Worm (Caenorhabditis elegans) whole organism, L2 larva: ENCODE data around the gene inx-6.

Experiments used
- C34F6.9 ChIP-seq: fragments of 150-350 bp; optimal IDR thresholded peaks from 2 replicates; lab custom pipeline; 2014; ENCODE audit warnings: missing biosample characterization, missing genetic modification characterization
- F13H6.1 ChIP-seq: sonication (generic microtip); optimal IDR thresholded peaks from 2 replicates; lab custom pipeline; 2016; ENCODE audit warnings: missing genetic modification characterization, missing compliant biosample characterization
- R02D3.7 ChIP-seq: fragments of 150-350 bp; optimal IDR thresholded peaks from 2 replicates; lab custom pipeline; 2014; ENCODE audit warnings: missing biosample characterization, missing genetic modification characterization
- ZK546.5 ChIP-seq: sonication (generic microtip); optimal IDR thresholded peaks from 2 replicates; lab custom pipeline; 2017; ENCODE audit warnings: missing biosample characterization, missing genetic modification characterization
- alr-1 ChIP-seq: fragments of 150-350 bp; optimal IDR thresholded peaks from 2 replicates; lab custom pipeline; 2014; ENCODE audit warnings: missing biosample characterization, missing genetic modification characterization
- aly-2 ChIP-seq: fragments of 150-350 bp; optimal IDR thresholded peaks from 2 replicates; lab custom pipeline; 2014; ENCODE audit warnings: missing biosample characterization, missing genetic modification characterization
- ama-1 ChIP-seq: fragments of 150-350 bp; optimal IDR thresholded peaks from 2 replicates; lab custom pipeline; 2018; ENCODE audit warnings: inconsistent platforms
- blmp-1 ChIP-seq: sonication (generic microtip); optimal IDR thresholded peaks from 2 replicates; lab custom pipeline; 2017; ENCODE audit warnings: missing genetic modification characterization, mild to moderate bottlenecking, missing compliant biosample characterization, antibody characterized with exemption, moderate library complexity; ENCODE audit not compliant: insufficient read depth
- ceh-82 ChIP-seq: fragments of 150-350 bp; optimal IDR thresholded peaks from 2 replicates; lab custom pipeline; 2014; ENCODE audit warnings: missing biosample characterization, missing genetic modification characterization
- dmd-4 ChIP-seq: sonication (generic microtip); optimal IDR thresholded peaks from 2 replicates; lab custom pipeline; 2017; ENCODE audit warnings: missing biosample characterization, missing genetic modification characterization
- egl-27 ChIP-seq: sonication (generic microtip); optimal IDR thresholded peaks from 3 replicates; lab custom pipeline; 2017; ENCODE audit warnings: missing biosample characterization, missing genetic modification reagents, missing genetic modification characterization
- elt-1 ChIP-seq: fragments of 150-350 bp; optimal IDR thresholded peaks from 2 replicates; lab custom pipeline; 2014; ENCODE audit warnings: missing biosample characterization, missing genetic modification characterization
- elt-3 ChIP-seq: sonication (generic microtip); optimal IDR thresholded peaks from 2 replicates; lab custom pipeline; 2017; ENCODE audit warnings: missing biosample characterization, missing genetic modification characterization
- fos-1 ChIP-seq: fragments of 150-350 bp; optimal IDR thresholded peaks from 2 replicates; lab custom pipeline; 2014; ENCODE audit warnings: missing biosample characterization, missing genetic modification characterization
- gmeb-1 ChIP-seq: fragments of 150-350 bp; optimal IDR thresholded peaks from 2 replicates; lab custom pipeline; 2014; ENCODE audit warnings: missing biosample characterization, missing genetic modification characterization
- lin-13 ChIP-seq: fragments of 150-350 bp; optimal IDR thresholded peaks from 2 replicates; lab custom pipeline; 2014; ENCODE audit warnings: missing biosample characterization, missing genetic modification reagents, missing genetic modification characterization
- lin-39 ChIP-seq: fragments of 150-350 bp; optimal IDR thresholded peaks from 2 replicates; lab custom pipeline; 2014; ENCODE audit warnings: missing biosample characterization, missing genetic modification reagents, missing genetic modification characterization
- mab-5 ChIP-seq: fragments of 150-350 bp; optimal IDR thresholded peaks from 2 replicates; lab custom pipeline; 2014; ENCODE audit warnings: missing biosample characterization, missing genetic modification characterization
- mdl-1 ChIP-seq, 2 experiments: fragments of 150-350 bp in 1 of 2; sonication (generic microtip) in 1 of 2; optimal IDR thresholded peaks; 2 replicates each; lab custom pipeline; 2017; ENCODE audit warnings: missing biosample characterization in 2 of 2, missing genetic modification characterization in 2 of 2
- nhr-10 ChIP-seq: sonication (generic microtip); optimal IDR thresholded peaks from 2 replicates; lab custom pipeline; 2017; ENCODE audit warnings: missing biosample characterization, missing genetic modification characterization
- nhr-11 ChIP-seq: fragments of 150-350 bp; optimal IDR thresholded peaks from 2 replicates; lab custom pipeline; 2014; ENCODE audit warnings: missing biosample characterization, missing genetic modification characterization
- nhr-12 ChIP-seq: fragments of 150-350 bp; optimal IDR thresholded peaks from 2 replicates; lab custom pipeline; 2014; ENCODE audit warnings: missing biosample characterization, missing genetic modification characterization
- nhr-237 ChIP-seq: fragments of 150-350 bp; optimal IDR thresholded peaks from 2 replicates; lab custom pipeline; 2014; ENCODE audit warnings: missing biosample characterization, missing genetic modification characterization
- nhr-25 ChIP-seq: fragments of 150-350 bp; sonication (generic microtip); optimal IDR thresholded peaks from 3 replicates; lab custom pipeline; 2014; ENCODE audit warnings: missing biosample characterization, missing genetic modification characterization
- nhr-6 ChIP-seq: fragments of 150-350 bp; optimal IDR thresholded peaks from 2 replicates; lab custom pipeline; 2014; ENCODE audit warnings: missing biosample characterization, missing genetic modification characterization
- peb-1 ChIP-seq: fragments of 150-350 bp; optimal IDR thresholded peaks from 2 replicates; lab custom pipeline; 2014; ENCODE audit warnings: missing biosample characterization, missing genetic modification characterization
- skn-1 ChIP-seq: sonication (generic microtip); optimal IDR thresholded peaks from 2 replicates; lab custom pipeline; 2017; ENCODE audit warnings: missing biosample characterization, missing genetic modification characterization
- sma-3 ChIP-seq: sonication (generic microtip); optimal IDR thresholded peaks from 2 replicates; lab custom pipeline; 2016; ENCODE audit warnings: missing genetic modification reagents, missing genetic modification characterization, missing compliant biosample characterization
- sma-9 ChIP-seq, 2 experiments: fragments of 150-350 bp in 1 of 2; sonication (generic microtip) in 1 of 2; optimal IDR thresholded peaks; 2 replicates each; lab custom pipeline; 2014 to 2016; ENCODE audit warnings: missing genetic modification characterization in 2 of 2, mild to moderate bottlenecking in 1 of 2, missing biosample characterization in 1 of 2, missing compliant biosample characterization in 1 of 2, missing genetic modification reagents in 1 of 2, moderate library complexity in 1 of 2
- unc-39 ChIP-seq: fragments of 150-350 bp; optimal IDR thresholded peaks from 2 replicates; lab custom pipeline; 2014; ENCODE audit warnings: missing biosample characterization, missing genetic modification characterization
- unc-55 ChIP-seq: fragments of 150-350 bp; sonication (generic microtip); optimal IDR thresholded peaks from 3 replicates; lab custom pipeline; 2014; ENCODE audit warnings: missing biosample characterization, missing genetic modification reagents, missing genetic modification characterization
- unc-62 ChIP-seq: fragments of 150-350 bp; optimal IDR thresholded peaks from 2 replicates; lab custom pipeline; 2014; ENCODE audit warnings: missing biosample characterization, missing genetic modification reagents, missing genetic modification characterization
- zag-1 ChIP-seq: fragments of 150-350 bp; optimal IDR thresholded peaks from 2 replicates; lab custom pipeline; 2014; ENCODE audit warnings: missing biosample characterization, missing genetic modification characterization
- ztf-1 ChIP-seq: fragments of 200-800 bp; sonication (Bioruptor generic); conservative IDR thresholded peaks from 2 replicates; pipeline ENCODE4 v1.3.6; 2022; ENCODE audit warnings: missing genetic modification characterization, missing compliant biosample characterization
- ztf-4 ChIP-seq: fragments of 150-350 bp; optimal IDR thresholded peaks from 2 replicates; lab custom pipeline; 2014; ENCODE audit warnings: missing biosample characterization, missing genetic modification characterization

The inx-6 gene

DNA sequence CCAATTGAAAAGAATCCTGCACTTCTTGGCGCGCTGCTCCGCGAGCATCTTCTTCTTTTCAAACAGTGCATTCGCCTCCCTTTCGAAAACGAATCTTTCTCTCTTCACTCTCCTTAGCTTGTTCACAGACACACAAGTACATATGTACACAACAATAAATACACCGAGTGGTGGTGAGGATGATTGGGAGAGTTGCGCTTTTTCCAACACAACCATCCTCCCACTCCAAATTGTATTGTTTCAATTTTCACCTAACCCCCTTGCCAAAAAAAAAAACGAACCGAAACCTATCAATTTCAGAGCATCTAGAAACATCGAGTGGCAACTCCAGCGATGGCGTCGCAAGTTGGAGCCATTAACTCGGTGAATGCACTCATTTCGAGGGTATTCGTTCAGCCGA lies at the start of gene inx-6:
TSS of gene inx-6 (plus strand) at position 301 of the 400 bp plus-strand sequence.
- TF ChIP-seq nhr-25 (tag; lab: Kevin White, UChicago) (no peak), elt-1 (tag; lab: Kevin White, UChicago) (no peak), R02D3.7 (tag; lab: Kevin White, UChicago) (no peak), elt-3 (no peak), ZK546.5 (tag; lab: Kevin White, UChicago) (no peak), nhr-11 (no peak), unc-62 (GFP tag; lab: Kevin White, UChicago) (no peak), skn-1 (tag; lab: Kevin White, UChicago) (no peak), aly-2 (tag; lab: Kevin White, UChicago) (no peak), peb-1 (tag; lab: Kevin White, UChicago) (no peak), fos-1 (tag; lab: Kevin White, UChicago) (no peak), F13H6.1 (tag; lab: Kevin White, UChicago) (no peak), blmp-1 (tag; lab: Kevin White, UChicago) (no peak), mab-5 (tag; lab: Kevin White, UChicago) (no peak), unc-39 (tag; lab: Kevin White, UChicago) (no peak), sma-9 (GFP tag; optimal IDR thresholded peaks at IDR 0.05; lab: Kevin White, UChicago) (no peak), sma-9 (tag; optimal IDR thresholded peaks at IDR 0.05; lab: Kevin White, UChicago) (no peak), unc-55 (GFP tag; lab: Kevin White, UChicago) (no peak), nhr-6 (tag; lab: Kevin White, UChicago) (no peak)

ce11 chrIV:12698880-12699279 lies 47.5 kb upstream of the inx-6 start:
- TF ChIP-seq ceh-82 (tag; lab: Kevin White, UChicago) = no peak
- TF ChIP-seq lin-13 (GFP tag; lab: Kevin White, UChicago) = no peak
- no peak for TF ChIP-seq dmd-4 (tag; lab: Kevin White, UChicago)
- no peak for TF ChIP-seq nhr-12 (tag; lab: Kevin White, UChicago)
- TF ChIP-seq gmeb-1 (tag; lab: Kevin White, UChicago) = peak; percentile 24
- TF ChIP-seq F13H6.1 (tag; lab: Kevin White, UChicago) = peak; percentile 23
- TF ChIP-seq fos-1 (tag; lab: Kevin White, UChicago) = peak; percentile 79
- no peak for TF ChIP-seq mdl-1 (tag; optimal IDR thresholded peaks at IDR 0.05; lab: Kevin White, UChicago)
- no peak for TF ChIP-seq peb-1 (tag; lab: Kevin White, UChicago)
- TF ChIP-seq C34F6.9 (tag; lab: Kevin White, UChicago) = no peak
- TF ChIP-seq, all 48 proteins: peak for 3

DNA sequence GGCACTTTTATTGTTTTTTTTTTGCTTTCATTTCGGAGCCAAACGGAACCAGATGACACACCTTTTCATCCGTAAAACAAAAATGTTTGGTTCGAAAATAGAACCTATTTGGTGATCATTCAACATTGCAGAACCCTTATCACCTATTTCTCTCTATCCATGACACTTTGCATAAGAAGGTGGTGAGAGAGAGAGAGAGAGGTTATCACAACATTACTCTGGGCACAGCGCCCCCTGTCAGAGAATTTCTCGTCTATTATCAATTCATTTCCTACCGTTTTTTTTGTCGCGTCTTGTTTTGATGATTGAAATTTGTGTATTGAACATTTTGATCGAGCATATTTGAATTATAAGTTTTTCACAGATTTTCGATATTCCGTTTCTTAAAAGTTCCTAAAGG lies 46.2 kb upstream of the inx-6 start:
- TF ChIP-seq ztf-4 (tag; lab: Kevin White, UChicago) = no peak
- TF ChIP-seq fos-1 (tag; lab: Kevin White, UChicago) = peak; percentile 75
- TF ChIP-seq ama-1 (lab: Kevin White, UChicago) = no peak
- no peak for TF ChIP-seq nhr-10 (tag; lab: Kevin White, UChicago)
- TF ChIP-seq egl-27 (tag; lab: Kevin White, UChicago) = no peak

DNA sequence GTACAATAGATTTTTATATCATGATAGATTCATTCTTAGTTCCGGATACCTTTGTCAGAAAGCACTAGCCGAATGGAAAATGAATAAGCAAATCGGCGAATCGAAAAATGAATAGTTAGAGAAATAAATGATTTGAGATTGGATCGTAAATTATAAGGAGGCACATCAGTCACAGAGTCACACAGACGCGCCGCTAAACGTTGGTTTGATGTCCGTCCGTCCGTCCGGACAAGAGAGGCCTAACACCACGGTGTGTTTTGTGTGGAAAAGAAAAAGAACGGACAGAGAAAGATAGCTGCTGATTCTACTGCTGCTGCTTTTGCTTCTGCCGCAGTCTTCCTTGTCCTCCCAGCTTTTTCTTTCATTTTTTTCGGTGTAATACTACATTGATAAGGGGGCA lies 45.4 kb upstream of the inx-6 start:
- no peak for TF ChIP-seq peb-1 (tag; lab: Kevin White, UChicago)
- TF ChIP-seq fos-1 (tag; lab: Kevin White, UChicago) = peak; percentile 15

- TF ChIP-seq nhr-6 (tag; lab: Kevin White, UChicago) (no peak), zag-1 (no peak), alr-1 (no peak), ztf-4 (tag; lab: Kevin White, UChicago) (no peak), elt-1 (tag; lab: Kevin White, UChicago) (no peak), mdl-1 (tag; optimal IDR thresholded peaks at IDR 0.05; lab: Kevin White, UChicago) (no peak), aly-2 (tag; lab: Kevin White, UChicago) (no peak), nhr-237 (tag; lab: Kevin White, UChicago) (no peak), ztf-1 (GFP tag; lab: Robert Waterston, UW) (no peak), sma-3 (no peak), egl-27 (tag; lab: Kevin White, UChicago) (no peak), lin-39 (tag; lab: Kevin White, UChicago) (no peak)
These were observed 42.6 kb upstream of the inx-6 start, which contains the start of gene C27D8.4 for ce11 chrIV:12703811-12704210. TSS of gene C27D8.4 (plus strand) at chrIV:12704111.
